Fruit fly (Drosophila melanogaster) whole organism, embryonic: ENCODE measurements around the gene Irbp18.
A peak's percentile ranks its signal among the peaks of the same experiment; 100 is the strongest.

Experiments
- ATbp ChIP-seq: fragments of 200-800 bp; sonication (Bioruptor generic); optimal IDR thresholded peaks from 2 replicates; lab custom pipeline; 2017; ENCODE audit warnings: missing biosample characterization, mild to moderate bottlenecking, missing genetic modification characterization, missing genetic modification reagents
- Asciz ChIP-seq: fragments of 200-800 bp; sonication (Bioruptor generic); optimal IDR thresholded peaks from 2 replicates; lab custom pipeline; 2017; ENCODE audit warnings: missing biosample characterization, mild to moderate bottlenecking, missing genetic modification characterization, missing genetic modification reagents
- Blimp-1 ChIP-seq: fragments of 200-800 bp; sonication (Bioruptor generic); optimal IDR thresholded peaks from 3 replicates; lab custom pipeline; 2018; ENCODE audit warnings: missing biosample characterization, missing genetic modification characterization, mild to moderate bottlenecking, moderate library complexity, missing genetic modification reagents
- CG10209 ChIP-seq: fragments of 200-800 bp; sonication (Bioruptor generic); optimal IDR thresholded peaks from 3 replicates; lab custom pipeline; 2017; ENCODE audit warnings: missing biosample characterization, mild to moderate bottlenecking, missing genetic modification characterization, missing genetic modification reagents
- CG10366 ChIP-seq: fragments of 200-800 bp; sonication (Bioruptor generic); IDR thresholded peaks from 2 replicates; pipeline ENCODE4 v1.3.6; 2022; ENCODE audit warnings: missing biosample characterization, missing genetic modification characterization
- CG10979 ChIP-seq: fragments of 200-800 bp; sonication (Bioruptor generic); optimal IDR thresholded peaks from 2 replicates; lab custom pipeline; 2018; ENCODE audit warnings: missing biosample characterization, mild to moderate bottlenecking, missing genetic modification characterization, moderate library complexity
- CG11093 ChIP-seq: fragments of 200-800 bp; sonication (Bioruptor generic); IDR thresholded peaks from 3 replicates; pipeline ENCODE4 v1.3.6; 2022; ENCODE audit warnings: missing biosample characterization, missing genetic modification characterization
- CG11398 ChIP-seq: fragments of 200-800 bp; sonication (Bioruptor generic); optimal IDR thresholded peaks from 2 replicates; lab custom pipeline; 2016; ENCODE audit warnings: missing biosample characterization, missing genetic modification characterization
- CG11723 ChIP-seq: fragments of 200-800 bp; sonication (Bioruptor generic); optimal IDR thresholded peaks from 2 replicates; lab custom pipeline; 2017; ENCODE audit warnings: missing biosample characterization, mild to moderate bottlenecking, missing genetic modification characterization
- CG12391 ChIP-seq: fragments of 200-800 bp; sonication (Bioruptor generic); optimal IDR thresholded peaks from 3 replicates; lab custom pipeline; 2018; ENCODE audit warnings: missing biosample characterization, mild to moderate bottlenecking, missing genetic modification characterization, moderate library complexity
- CG12744 ChIP-seq: fragments of 200-800 bp; sonication (Bioruptor generic); optimal IDR thresholded peaks from 2 replicates; lab custom pipeline; 2016; ENCODE audit warnings: missing biosample characterization, missing genetic modification characterization
- CG14667 ChIP-seq: fragments of 200-800 bp; sonication (Bioruptor generic); IDR thresholded peaks from 2 replicates; pipeline ENCODE4 v1.3.6; 2022; ENCODE audit warnings: missing biosample characterization, missing genetic modification characterization
- CG14710 ChIP-seq: fragments of 200-800 bp; sonication (Bioruptor generic); optimal IDR thresholded peaks from 3 replicates; lab custom pipeline; 2019; ENCODE audit warnings: missing biosample characterization, mild to moderate bottlenecking, missing genetic modification characterization, moderate library complexity
- CG15011 ChIP-seq: fragments of 200-800 bp; sonication (Bioruptor generic); optimal IDR thresholded peaks from 3 replicates; lab custom pipeline; 2018; ENCODE audit warnings: missing biosample characterization, mild to moderate bottlenecking, missing genetic modification characterization
- CG15269 ChIP-seq: fragments of 200-800 bp; sonication (Bioruptor generic); optimal IDR thresholded peaks from 2 replicates; lab custom pipeline; 2018; ENCODE audit warnings: missing biosample characterization, mild to moderate bottlenecking, missing genetic modification characterization, moderate library complexity
- CG17186 ChIP-seq: fragments of 200-800 bp; sonication (Bioruptor generic); optimal IDR thresholded peaks from 3 replicates; lab custom pipeline; 2017; ENCODE audit warnings: missing biosample characterization, missing genetic modification reagents, missing genetic modification characterization
- CG18619 ChIP-seq: fragments of 200-800 bp; sonication (Bioruptor generic); optimal IDR thresholded peaks from 3 replicates; lab custom pipeline; 2017; ENCODE audit warnings: missing biosample characterization, mild to moderate bottlenecking, missing genetic modification characterization
- CG2889 ChIP-seq: fragments of 200-800 bp; sonication (Bioruptor generic); IDR thresholded peaks from 3 replicates; pipeline ENCODE4 v1.3.6; 2022; ENCODE audit warnings: missing biosample characterization, missing genetic modification characterization
- CG31224 ChIP-seq: fragments of 200-800 bp; sonication (Bioruptor generic); IDR thresholded peaks from 2 replicates; pipeline ENCODE4 v1.3.6; 2022; ENCODE audit warnings: missing biosample characterization, missing genetic modification characterization
- CG3163 ChIP-seq: fragments of 200-800 bp; sonication (Bioruptor generic); optimal IDR thresholded peaks from 3 replicates; lab custom pipeline; 2016; ENCODE audit warnings: missing biosample characterization, missing genetic modification characterization
- CG6272 ChIP-seq: fragments of 200-800 bp; sonication (Bioruptor generic); IDR thresholded peaks from 2 replicates; pipeline ENCODE4 v1.3.6; 2022; ENCODE audit warnings: missing biosample characterization, missing genetic modification characterization
- CG7745 ChIP-seq: fragments of 200-800 bp; sonication (Bioruptor generic); optimal IDR thresholded peaks from 2 replicates; lab custom pipeline; 2018; ENCODE audit warnings: missing biosample characterization, mild to moderate bottlenecking, missing genetic modification characterization, moderate library complexity
- CG9817 ChIP-seq: fragments of 200-800 bp; sonication (Bioruptor generic); optimal IDR thresholded peaks from 2 replicates; lab custom pipeline; 2018; ENCODE audit warnings: missing biosample characterization, mild to moderate bottlenecking, missing genetic modification characterization, moderate library complexity
- CHES-1-like ChIP-seq: fragments of 200-800 bp; sonication (Bioruptor generic); optimal IDR thresholded peaks from 2 replicates; lab custom pipeline; 2016; ENCODE audit warnings: missing biosample characterization, missing genetic modification characterization
- Dad ChIP-seq: fragments of 200-800 bp; sonication (Bioruptor generic); optimal IDR thresholded peaks from 3 replicates; lab custom pipeline; 2016; ENCODE audit warnings: missing biosample characterization, missing genetic modification characterization
- Dref ChIP-seq: fragments of 200-800 bp; sonication (Bioruptor generic); IDR thresholded peaks from 2 replicates; pipeline ENCODE4 v1.3.6; 2022; ENCODE audit warnings: missing biosample characterization, missing genetic modification characterization
- Eip74EF ChIP-seq, 2 experiments: fragments of 200-800 bp in 1 of 2; fragments of >200 bp in 1 of 2; sonication (Bioruptor generic) in 1 of 2; optimal IDR thresholded peaks; 2 replicates each; lab custom pipeline; 2017 to 2019; ENCODE audit warnings: missing biosample characterization in 2 of 2, missing genetic modification characterization in 2 of 2, mild to moderate bottlenecking in 1 of 2, moderate library complexity in 1 of 2
- Gsc ChIP-seq: fragments of 200-800 bp; sonication (Bioruptor generic); IDR thresholded peaks from 2 replicates; pipeline ENCODE4 v1.3.6; 2022; ENCODE audit warnings: missing biosample characterization, missing genetic modification characterization
- Gug ChIP-seq: fragments of 200-800 bp; sonication (Bioruptor generic); IDR thresholded peaks from 4 replicates; pipeline ENCODE4 v1.3.6; 2022; ENCODE audit warnings: missing biosample characterization, missing genetic modification characterization
- HLH4C ChIP-seq: fragments of 200-800 bp; sonication (Bioruptor generic); IDR thresholded peaks from 3 replicates; pipeline ENCODE4 v1.3.6; 2022; ENCODE audit warnings: missing biosample characterization, missing genetic modification characterization; ENCODE audit not compliant: partially characterized antibody
- Lpt ChIP-seq: fragments of >200 bp; optimal IDR thresholded peaks from 2 replicates; lab custom pipeline; 2018; ENCODE audit warnings: missing biosample characterization, missing genetic modification characterization
- Opbp ChIP-seq: fragments of 200-800 bp; sonication (Bioruptor generic); IDR thresholded peaks from 3 replicates; pipeline ENCODE4 v1.3.6; 2022; ENCODE audit warnings: missing biosample characterization, missing genetic modification characterization; ENCODE audit not compliant: partially characterized antibody
- Sin3A ChIP-seq: fragments of >200 bp; optimal IDR thresholded peaks from 2 replicates; lab custom pipeline; 2018
- YL-1 ChIP-seq: fragments of 200-800 bp; sonication (Bioruptor generic); optimal IDR thresholded peaks from 3 replicates; lab custom pipeline; 2017; ENCODE audit warnings: missing biosample characterization, mild to moderate bottlenecking, missing genetic modification characterization
- ab ChIP-seq: fragments of 200-800 bp; sonication (Bioruptor generic); optimal IDR thresholded peaks from 2 replicates; lab custom pipeline; 2016; ENCODE audit warnings: missing biosample characterization, missing genetic modification characterization
- ash1 ChIP-seq: fragments of 200-800 bp; sonication (Bioruptor generic); optimal IDR thresholded peaks from 2 replicates; lab custom pipeline; 2018; ENCODE audit warnings: missing biosample characterization, mild to moderate bottlenecking, missing genetic modification characterization
- btn ChIP-seq: fragments of 200-800 bp; sonication (Bioruptor generic); optimal IDR thresholded peaks from 2 replicates; lab custom pipeline; 2016; ENCODE audit warnings: missing biosample characterization, missing genetic modification characterization
- croc ChIP-seq: fragments of 200-800 bp; sonication (Bioruptor generic); conservative IDR thresholded peaks from 3 replicates; pipeline ENCODE4 v1.3.6; 2022; ENCODE audit warnings: missing biosample characterization, missing genetic modification characterization
- cwo ChIP-seq: fragments of 200-800 bp; sonication (Bioruptor generic); optimal IDR thresholded peaks from 3 replicates; lab custom pipeline; 2017; ENCODE audit warnings: missing biosample characterization, missing genetic modification characterization, mild to moderate bottlenecking, moderate library complexity, missing genetic modification reagents
- ewg ChIP-seq: fragments of 200-800 bp; sonication (Bioruptor generic); optimal IDR thresholded peaks from 3 replicates; lab custom pipeline; 2017; ENCODE audit warnings: mild to moderate bottlenecking, missing biosample characterization, missing genetic modification reagents, missing genetic modification characterization
- fd3F ChIP-seq: fragments of 200-800 bp; sonication (Bioruptor generic); optimal IDR thresholded peaks from 2 replicates; lab custom pipeline; 2018; ENCODE audit warnings: missing biosample characterization, mild to moderate bottlenecking, missing genetic modification characterization, moderate library complexity
- gce ChIP-seq: fragments of 200-800 bp; sonication (Bioruptor generic); IDR thresholded peaks from 3 replicates; pipeline ENCODE4 v1.3.6; 2022; ENCODE audit warnings: missing biosample characterization, missing genetic modification characterization
- lola ChIP-seq, 3 experiments: fragments of >200 bp in 2 of 3; fragments of 200-800 bp in 1 of 3; sonication (Bioruptor generic) in 1 of 3; optimal IDR thresholded peaks; 2 replicates each; lab custom pipeline; 2017 to 2019; ENCODE audit warnings: missing biosample characterization in 3 of 3, missing genetic modification characterization in 3 of 3, mild to moderate bottlenecking in 1 of 3, moderate library complexity in 1 of 3
- pfk ChIP-seq: fragments of 200-800 bp; sonication (Bioruptor generic); optimal IDR thresholded peaks from 2 replicates; lab custom pipeline; 2018; ENCODE audit warnings: missing biosample characterization, mild to moderate bottlenecking, missing genetic modification characterization, moderate library complexity
- ranshi ChIP-seq: fragments of 200-800 bp; sonication (Bioruptor generic); IDR thresholded peaks from 2 replicates; pipeline ENCODE4 v1.3.6; 2022; ENCODE audit warnings: missing biosample characterization, missing genetic modification characterization
- sc ChIP-seq, 3 experiments: fragments of >200 bp in 2 of 3; fragments of 200-800 bp in 1 of 3; sonication (Bioruptor generic) in 1 of 3; optimal IDR thresholded peaks; 2 replicates in 2 of 3; 3 replicates in 1 of 3; lab custom pipeline; 2017; ENCODE audit warnings: mild to moderate bottlenecking in 1 of 3, missing biosample characterization in 1 of 3, missing genetic modification characterization in 1 of 3, missing genetic modification reagents in 1 of 3
- shn ChIP-seq: fragments of 200-800 bp; sonication (Bioruptor generic); optimal IDR thresholded peaks from 3 replicates; lab custom pipeline; 2016; ENCODE audit warnings: missing biosample characterization, missing genetic modification characterization
- sr ChIP-seq: fragments of 200-800 bp; sonication (Bioruptor generic); IDR thresholded peaks from 3 replicates; pipeline ENCODE4 v1.3.6; 2022; ENCODE audit warnings: missing biosample characterization, missing genetic modification characterization
- vfl ChIP-seq: fragments of 200-800 bp; sonication (Bioruptor generic); optimal IDR thresholded peaks from 2 replicates; lab custom pipeline; 2016; ENCODE audit warnings: missing biosample characterization, missing genetic modification characterization

Gene Irbp18

DNA sequence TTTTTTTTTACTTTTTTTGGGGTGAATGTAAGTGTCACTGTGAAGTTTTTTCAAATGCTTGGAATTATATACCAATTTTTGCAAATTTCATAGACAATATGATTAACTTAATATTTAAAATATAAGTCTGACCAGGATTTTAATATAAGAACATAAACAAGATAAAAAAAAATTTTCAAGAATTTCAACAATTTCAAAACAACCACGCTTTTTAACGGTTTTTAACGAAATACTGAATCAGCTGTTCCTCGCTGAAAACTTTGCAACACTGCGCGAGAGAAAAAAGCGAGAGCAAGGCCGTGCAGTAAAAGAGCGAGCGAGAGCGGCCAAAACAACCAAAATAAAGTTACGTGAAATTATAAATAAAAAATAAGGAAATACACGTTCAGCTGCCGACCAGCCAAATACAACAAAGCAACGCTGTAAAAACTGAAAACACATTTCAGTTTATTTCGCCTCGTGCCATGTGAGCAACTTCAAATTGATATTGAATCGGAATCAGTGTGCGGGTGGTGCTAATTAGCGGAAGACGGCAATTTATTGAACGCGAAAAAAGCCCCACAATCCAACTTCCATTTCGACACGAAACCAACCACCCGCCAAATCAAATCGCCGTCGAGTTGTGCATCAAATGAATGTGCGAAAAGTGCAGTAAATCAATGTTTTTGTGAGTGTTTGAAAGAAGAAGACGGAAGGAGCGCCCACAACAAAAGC lies 1.6 kb downstream of the Irbp18 start, which contains the start of the genes CG46439, Iyd and CG33947 (continued):
- TF ChIP-seq CG12391 (tag; lab: Kevin White, UChicago) (no peak), cwo (GFP tag; lab: Kevin White, UChicago) (peak; percentile 28), Opbp (no peak), croc (GFP tag; lab: Robert Waterston, UW) (no peak), CG6272 (GFP tag; lab: Robert Waterston, UW) (no peak), ewg (GFP tag; lab: Kevin White, UChicago) (no peak), ranshi (no peak), ab (GFP tag; lab: Kevin White, UChicago) (no peak), CG31224 (GFP tag; lab: Robert Waterston, UW) (no peak), CG15011 (GFP tag; lab: Kevin White, UChicago) (no peak), YL-1 (GFP tag; lab: Kevin White, UChicago) (no peak), CG11093 (GFP tag; lab: Robert Waterston, UW) (no peak), Gsc (GFP tag; lab: Robert Waterston, UW) (no peak), Asciz (GFP tag; lab: Kevin White, UChicago) (peak; percentile 9), lola (GFP tag; optimal IDR thresholded peaks at IDR 0.05; lab: Kevin White, UChicago) (no peak), CG14667 (no peak), Lpt (GFP tag; lab: Kevin White, UChicago) (no peak), CG11398 (GFP tag; lab: Kevin White, UChicago) (no peak), sc (optimal IDR thresholded peaks at IDR 0.05; lab: Kevin White, UChicago) (no peak), sc (GFP tag; optimal IDR thresholded peaks at IDR 0.05; lab: Kevin White, UChicago) (no peak), CG15269 (tag; lab: Kevin White, UChicago) (peak; percentile 32), Dref (GFP tag; lab: Robert Waterston, UW) (no peak), CG17186 (no peak), ash1 (no peak), HLH4C (GFP tag; lab: Robert Waterston, UW) (no peak), shn (GFP tag; lab: Kevin White, UChicago) (no peak), CG9817 (tag; lab: Kevin White, UChicago) (no peak), Sin3A (lab: Kevin White, UChicago) (no peak), btn (GFP tag; lab: Kevin White, UChicago) (no peak), Eip74EF (GFP tag; optimal IDR thresholded peaks at IDR 0.05; lab: Kevin White, UChicago) (peak in 1 of 2 experiments; percentile 68), gce (GFP tag; lab: Robert Waterston, UW) (0 out of 3 replicates have a peak, but pooled peaks have one; percentile 41), pfk (GFP tag; lab: Kevin White, UChicago) (no peak), Blimp-1 (GFP tag; lab: Kevin White, UChicago) (no peak), Dad (GFP tag; lab: Kevin White, UChicago) (no peak), CG14710 (tag; lab: Kevin White, UChicago) (no peak), CG10209 (peak; percentile 19), fd3F (GFP tag; lab: Kevin White, UChicago) (no peak), CG7745 (tag; lab: Kevin White, UChicago) (no peak), CG3163 (GFP tag; lab: Kevin White, UChicago) (no peak), CG10979 (no peak), CG11723 (no peak), sr (GFP tag; lab: Robert Waterston, UW) (no peak), vfl (GFP tag; lab: Kevin White, UChicago) (no peak), CG18619 (GFP tag; lab: Kevin White, UChicago) (no peak), ATbp (no peak), CG10366 (GFP tag; lab: Robert Waterston, UW) (no peak), CG2889 (no peak), Gug (GFP tag; lab: Robert Waterston, UW) (no peak), CHES-1-like (GFP tag; lab: Kevin White, UChicago) (no peak), CG12744 (GFP tag; lab: Kevin White, UChicago) (no peak)
